Fruit fly (Drosophila melanogaster) whole organism, adult: ENCODE measurements around the gene CG12115.
A peak's percentile ranks its signal among the peaks of the same experiment; 100 is the strongest.

Source experiments
- CG12768 ChIP-seq: fragments of 200-800 bp; sonication (Bioruptor generic); optimal IDR thresholded peaks from 2 replicates; lab custom pipeline; 2017; ENCODE audit warnings: missing biosample characterization, missing genetic modification characterization, mild to moderate bottlenecking, moderate library complexity, missing genetic modification reagents
- CG1620 ChIP-seq: fragments of 200-800 bp; sonication (Bioruptor generic); optimal IDR thresholded peaks from 2 replicates; lab custom pipeline; 2016; ENCODE audit warnings: missing biosample characterization, missing genetic modification characterization
- Clk ChIP-seq: fragments of 200-800 bp; sonication (Bioruptor generic); optimal IDR thresholded peaks from 2 replicates; lab custom pipeline; 2017; ENCODE audit warnings: missing biosample characterization, missing genetic modification characterization
- Mnt ChIP-seq: fragments of 200-800 bp; sonication (Bioruptor generic); optimal IDR thresholded peaks from 2 replicates; lab custom pipeline; 2016; ENCODE audit warnings: missing biosample characterization, mild to moderate bottlenecking, missing genetic modification characterization
- bab1 ChIP-seq: fragments of 200-800 bp; sonication (Bioruptor generic); optimal IDR thresholded peaks from 3 replicates; lab custom pipeline; 2019; ENCODE audit warnings: missing biosample characterization, mild to moderate bottlenecking, missing genetic modification characterization, moderate library complexity
- cic ChIP-seq: fragments of 200-800 bp; sonication (Bioruptor generic); optimal IDR thresholded peaks from 2 replicates; lab custom pipeline; 2017; ENCODE audit warnings: missing biosample characterization, mild to moderate bottlenecking, missing genetic modification characterization, moderate library complexity
- cnc ChIP-seq, 2 experiments: fragments of >200 bp; optimal IDR thresholded peaks; 2 replicates each; lab custom pipeline; 2017
- kay ChIP-seq: fragments of 200-800 bp; sonication (Bioruptor generic); peaks from one replicate; lab custom pipeline; 2016; ENCODE audit warnings: missing biosample characterization, missing genetic modification characterization, borderline replicate concordance
- tj ChIP-seq: fragments of 200-800 bp; sonication (Bioruptor generic); optimal IDR thresholded peaks from 3 replicates; lab custom pipeline; 2017; ENCODE audit warnings: missing biosample characterization, mild to moderate bottlenecking, missing genetic modification characterization, moderate library complexity

dm6 chrX:9155134-9155533 lies 35.3 kb downstream of the CG12115 start:
- TF ChIP-seq Mnt (GFP tag; lab: Kevin White, UChicago) = no peak
- TF ChIP-seq kay (GFP tag; lab: Kevin White, UChicago) = peak; percentile 51
- peak; percentile 33 for TF ChIP-seq CG1620 (GFP tag; lab: Kevin White, UChicago)
- TF ChIP-seq tj (GFP tag; lab: Kevin White, UChicago) = no peak
- TF ChIP-seq bab1 (GFP tag; lab: Kevin White, UChicago) = no peak
- TF ChIP-seq cnc (optimal IDR thresholded peaks at IDR 0.05; lab: Kevin White, UChicago) = no peak
- no peak for TF ChIP-seq cic (GFP tag; lab: Kevin White, UChicago)
- TF ChIP-seq Clk (GFP tag; lab: Kevin White, UChicago) = peak; percentile 39
- peak; percentile 55 for TF ChIP-seq CG12768
